Worm (Caenorhabditis elegans) whole organism, L3 larva: ENCODE measurements around the gene gipc-2.

Experiments
- ZK546.5 ChIP-seq: sonication (generic microtip); optimal IDR thresholded peaks from 2 replicates; lab custom pipeline; 2017; ENCODE audit warnings: missing biosample characterization, missing genetic modification characterization
- aly-2 ChIP-seq: fragments of 150-350 bp; optimal IDR thresholded peaks from 2 replicates; lab custom pipeline; 2014; ENCODE audit warnings: missing biosample characterization, missing genetic modification characterization
- ceh-16 ChIP-seq: sonication (generic microtip); optimal IDR thresholded peaks from 2 replicates; lab custom pipeline; 2017; ENCODE audit warnings: missing biosample characterization, missing genetic modification characterization
- daf-12 ChIP-seq: fragments of 150-350 bp; optimal IDR thresholded peaks from 2 replicates; lab custom pipeline; 2014; ENCODE audit warnings: missing biosample characterization, missing genetic modification reagents, missing genetic modification characterization
- egl-5 ChIP-seq: fragments of 150-350 bp; optimal IDR thresholded peaks from 2 replicates; lab custom pipeline; 2017; ENCODE audit warnings: missing biosample characterization, missing genetic modification reagents, missing genetic modification characterization, inconsistent platforms
- elt-1 ChIP-seq: fragments of 150-350 bp; optimal IDR thresholded peaks from 2 replicates; lab custom pipeline; 2014; ENCODE audit warnings: missing biosample characterization, missing genetic modification characterization
- elt-2 ChIP-seq: sonication (generic microtip); optimal IDR thresholded peaks from 2 replicates; lab custom pipeline; 2016; ENCODE audit warnings: missing genetic modification reagents, mild to moderate bottlenecking, missing genetic modification characterization, missing compliant biosample characterization
- elt-3 ChIP-seq, 3 experiments: fragments of 150-350 bp in 1 of 3; sonication (generic microtip) in 2 of 3; optimal IDR thresholded peaks; 2 replicates in 2 of 3; 4 replicates in 1 of 3; lab custom pipeline; 2014 to 2017; ENCODE audit warnings: missing biosample characterization in 3 of 3, missing genetic modification characterization in 3 of 3
- eor-1 ChIP-seq, 2 experiments: fragments of 150-350 bp; optimal IDR thresholded peaks; 2 replicates each; lab custom pipeline; 2014 to 2018; ENCODE audit warnings: missing biosample characterization in 2 of 2, missing genetic modification characterization in 2 of 2
- fkh-2 ChIP-seq: fragments of 150-350 bp; optimal IDR thresholded peaks from 2 replicates; lab custom pipeline; 2014; ENCODE audit warnings: missing biosample characterization, missing genetic modification reagents, missing genetic modification characterization
- fos-1 ChIP-seq: fragments of 150-350 bp; optimal IDR thresholded peaks from 2 replicates; lab custom pipeline; 2014; ENCODE audit warnings: missing biosample characterization, missing genetic modification characterization
- hmg-11 ChIP-seq: sonication (generic microtip); optimal IDR thresholded peaks from 2 replicates; lab custom pipeline; 2016; ENCODE audit warnings: missing genetic modification characterization, missing compliant biosample characterization
- jun-1 ChIP-seq: fragments of 150-350 bp; optimal IDR thresholded peaks from 2 replicates; lab custom pipeline; 2014; ENCODE audit warnings: missing biosample characterization, missing genetic modification reagents, missing genetic modification characterization
- lin-15B ChIP-seq: fragments of 150-350 bp; optimal IDR thresholded peaks from 2 replicates; lab custom pipeline; 2014; ENCODE audit warnings: missing biosample characterization, missing genetic modification characterization
- lin-39 ChIP-seq: fragments of 150-350 bp; optimal IDR thresholded peaks from 2 replicates; lab custom pipeline; 2018; ENCODE audit warnings: missing biosample characterization, missing genetic modification reagents, missing genetic modification characterization
- lsy-12 ChIP-seq: sonication (generic microtip); optimal IDR thresholded peaks from 2 replicates; lab custom pipeline; 2016; ENCODE audit warnings: mild to moderate bottlenecking, missing genetic modification characterization, missing compliant biosample characterization
- mdl-1 ChIP-seq: fragments of 150-350 bp; optimal IDR thresholded peaks from 2 replicates; lab custom pipeline; 2014; ENCODE audit warnings: missing biosample characterization, missing genetic modification characterization
- nhr-11 ChIP-seq: fragments of 150-350 bp; optimal IDR thresholded peaks from 2 replicates; lab custom pipeline; 2014; ENCODE audit warnings: missing biosample characterization, missing genetic modification characterization
- nhr-12 ChIP-seq: fragments of 150-350 bp; optimal IDR thresholded peaks from 2 replicates; lab custom pipeline; 2014; ENCODE audit warnings: missing biosample characterization, missing genetic modification characterization
- nhr-25 ChIP-seq: sonication (generic microtip); optimal IDR thresholded peaks from 2 replicates; lab custom pipeline; 2017; ENCODE audit warnings: missing biosample characterization, missing genetic modification characterization
- nhr-28 ChIP-seq: fragments of 150-350 bp; optimal IDR thresholded peaks from 2 replicates; lab custom pipeline; 2014; ENCODE audit warnings: missing biosample characterization, missing genetic modification characterization
- nhr-43 ChIP-seq: sonication (generic microtip); optimal IDR thresholded peaks from 2 replicates; lab custom pipeline; 2016; ENCODE audit warnings: mild to moderate bottlenecking, missing genetic modification characterization, missing compliant biosample characterization; ENCODE audit not compliant: poor library complexity, severe bottlenecking
- nhr-77 ChIP-seq: fragments of 150-350 bp; optimal IDR thresholded peaks from 2 replicates; lab custom pipeline; 2014; ENCODE audit warnings: missing biosample characterization, missing genetic modification characterization
- pha-4 ChIP-seq: fragments of 150-350 bp; optimal IDR thresholded peaks from 2 replicates; lab custom pipeline; 2014; ENCODE audit warnings: missing biosample characterization, missing genetic modification reagents, missing genetic modification characterization
- pqm-1 ChIP-seq: fragments of 150-350 bp; optimal IDR thresholded peaks from 2 replicates; lab custom pipeline; 2017; ENCODE audit warnings: missing biosample characterization, missing genetic modification characterization, inconsistent platforms
- skn-1 ChIP-seq: fragments of 150-350 bp; optimal IDR thresholded peaks from 2 replicates; lab custom pipeline; 2014; ENCODE audit warnings: missing biosample characterization, missing genetic modification characterization
- snpc-4 ChIP-seq: fragments of 150-350 bp; optimal IDR thresholded peaks from 2 replicates; lab custom pipeline; 2014; ENCODE audit warnings: missing biosample characterization, missing genetic modification characterization
- unc-62 ChIP-seq: fragments of 150-350 bp; sonication (generic microtip); optimal IDR thresholded peaks from 4 replicates; lab custom pipeline; 2014; ENCODE audit warnings: missing biosample characterization, missing genetic modification reagents, missing genetic modification characterization

gipc-2 gene

ce11 chrIV:10060795-10061194 lies 33.3 kb upstream of the gipc-2 start:
- TF ChIP-seq fkh-2 (tag; lab: Kevin White, UChicago) (no peak), pqm-1 (tag; lab: Kevin White, UChicago) (peak; percentile 3), elt-2 (peak; percentile 45), pha-4 (peak; percentile 28)

- TF ChIP-seq ZK546.5 (tag; lab: Kevin White, UChicago) (no peak), lsy-12 (no peak), fkh-2 (tag; lab: Kevin White, UChicago) (no peak), jun-1 (peak; percentile 46), egl-5 (no peak), unc-62 (GFP tag; lab: Kevin White, UChicago) (no peak), elt-2 (peak; percentile 99), pqm-1 (tag; lab: Kevin White, UChicago) (peak; percentile 99), nhr-11 (no peak), nhr-43 (tag; lab: Kevin White, UChicago) (no peak), nhr-25 (tag; lab: Kevin White, UChicago) (no peak), lin-15B (no peak), pha-4 (peak; percentile 42), nhr-12 (tag; lab: Kevin White, UChicago) (no peak), snpc-4 (tag; lab: Kevin White, UChicago) (no peak), ceh-16 (tag; lab: Kevin White, UChicago) (no peak), skn-1 (tag; lab: Kevin White, UChicago) (no peak), elt-1 (no peak), mdl-1 (no peak), aly-2 (tag; lab: Kevin White, UChicago) (no peak), fos-1 (tag; lab: Kevin White, UChicago) (peak; percentile 52), nhr-28 (no peak)
Observed at ce11 chrIV:10059175-10059574, 31.7 kb upstream of the gipc-2 start.

- TF ChIP-seq mdl-1 (no peak), unc-62 (GFP tag; lab: Kevin White, UChicago) (no peak)
Observed at ce11 chrIV:10056138-10056537, 28.7 kb upstream of the gipc-2 start, which contains the start of gene T04B2.7. Gene T04B2.7 (minus strand): TSS chrIV:10056238.

- TF ChIP-seq nhr-43 (tag; lab: Kevin White, UChicago) (no peak), daf-12 (no peak), fos-1 (tag; lab: Kevin White, UChicago) (no peak)
Observed at ce11 chrIV:10053550-10053949, 26.1 kb upstream of the gipc-2 start, which contains the start of gene srv-12. Gene srv-12 (minus strand): TSS chrIV:10053650.

ce11 chrIV:10051088-10051487 lies 23.6 kb upstream of the gipc-2 start, which contains the start of gene T04B2.8:
Gene T04B2.8 (minus strand): TSS chrIV:10051188.
- TF ChIP-seq nhr-28 (no peak), lsy-12 (no peak), egl-5 (no peak), fos-1 (tag; lab: Kevin White, UChicago) (no peak), pqm-1 (tag; lab: Kevin White, UChicago) (no peak), elt-3 (tag; optimal IDR thresholded peaks at IDR 0.05; lab: Kevin White, UChicago) (no peak)

ce11 chrIV:10048268-10048667 lies 20.8 kb upstream of the gipc-2 start:
- TF ChIP-seq eor-1 (tag; optimal IDR thresholded peaks at IDR 0.05; lab: Kevin White, UChicago): no peak
- no peak for TF ChIP-seq egl-5
- no peak for TF ChIP-seq hmg-11

ce11 chrIV:10047108-10047507 lies 19.6 kb upstream of the gipc-2 start, which contains the start of gene T04B2.3:
Gene T04B2.3 (plus strand): TSS chrIV:10047408.
- TF ChIP-seq daf-12: no peak
- no peak for TF ChIP-seq jun-1
- no peak for TF ChIP-seq eor-1 (tag; optimal IDR thresholded peaks at IDR 0.05; lab: Kevin White, UChicago)
- TF ChIP-seq nhr-25 (tag; lab: Kevin White, UChicago): no peak
- TF ChIP-seq fos-1 (tag; lab: Kevin White, UChicago): no peak

- no peak for TF ChIP-seq nhr-25 (tag; lab: Kevin White, UChicago)
- no peak for TF ChIP-seq nhr-77 (tag; lab: Kevin White, UChicago)
- no peak for TF ChIP-seq pha-4
- no peak for TF ChIP-seq lin-15B
- TF ChIP-seq daf-12: no peak
- peak; percentile 1 for TF ChIP-seq lin-39
Observed at ce11 chrIV:10046005-10046404, 18.5 kb upstream of the gipc-2 start.
